Worm (Caenorhabditis elegans) whole organism, L4/young adult: ENCODE measurements around the gene F53E4.1.

ENCODE experiments used
- W03F9.2 ChIP-seq: fragments of 150-350 bp; optimal IDR thresholded peaks from 2 replicates; lab custom pipeline; 2014; ENCODE audit warnings: missing biosample characterization, missing genetic modification characterization
- dao-5 ChIP-seq: sonication (generic microtip); optimal IDR thresholded peaks from 2 replicates; lab custom pipeline; 2016; ENCODE audit warnings: missing genotype, missing genetic modification characterization, moderate library complexity, missing compliant biosample characterization
- him-1 ChIP-seq: sonication (generic microtip); optimal IDR thresholded peaks from 2 replicates; lab custom pipeline; 2016; ENCODE audit warnings: missing genotype, missing genetic modification reagents, missing genetic modification characterization, missing compliant biosample characterization

DNA sequence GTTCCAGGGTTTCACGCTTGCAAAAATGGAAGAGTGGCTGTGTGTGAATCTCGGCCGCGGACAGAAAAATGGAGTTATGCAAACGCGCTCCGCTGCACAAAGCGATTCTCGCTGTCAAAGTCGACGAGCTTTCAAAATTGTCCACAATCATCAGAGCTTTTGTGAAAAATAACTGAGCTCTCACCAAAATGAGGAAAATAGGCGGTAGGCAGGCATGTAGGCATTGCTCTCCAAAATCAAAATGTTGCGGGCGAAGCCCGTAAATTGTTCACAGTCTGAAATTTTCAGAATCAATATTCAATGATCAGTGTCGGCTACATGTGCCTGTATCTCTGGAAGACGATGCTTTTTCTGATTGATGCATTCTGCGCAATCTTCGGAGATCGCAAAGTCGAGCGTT, 770 bp upstream of the F53E4.1 start, which contains the start of gene K06B4.4:
- TF ChIP-seq him-1 (no peak), dao-5 (no peak), W03F9.2 (no peak)
